Fruit fly (Drosophila melanogaster) whole organism, embryonic: ENCODE results near the gene CG12347.

Experiments used
- Adf1 ChIP-seq: fragments of 200-800 bp; sonication (Bioruptor generic); IDR thresholded peaks from 2 replicates; pipeline ENCODE4 v1.3.6; 2022; ENCODE audit warnings: missing biosample characterization, missing genetic modification characterization
- Bgb ChIP-seq: fragments of 200-800 bp; sonication (Bioruptor generic); IDR thresholded peaks from 2 replicates; pipeline ENCODE4 v1.3.6; 2022; ENCODE audit warnings: missing biosample characterization, missing genetic modification characterization; ENCODE audit not compliant: partially characterized antibody
- Bteb2 ChIP-seq: fragments of 200-800 bp; sonication (Bioruptor generic); optimal IDR thresholded peaks from 2 replicates; lab custom pipeline; 2016; ENCODE audit warnings: missing biosample characterization, missing genetic modification characterization
- CG10654 ChIP-seq: fragments of 200-800 bp; sonication (Bioruptor generic); optimal IDR thresholded peaks from 2 replicates; lab custom pipeline; 2016; ENCODE audit warnings: missing biosample characterization, missing genetic modification characterization
- CG13296 ChIP-seq: fragments of 200-800 bp; sonication (Bioruptor generic); optimal IDR thresholded peaks from 3 replicates; lab custom pipeline; 2018; ENCODE audit warnings: missing biosample characterization, mild to moderate bottlenecking, missing genetic modification characterization
- CG13775 ChIP-seq: fragments of 200-800 bp; sonication (Bioruptor generic); optimal IDR thresholded peaks from 3 replicates; lab custom pipeline; 2017; ENCODE audit warnings: missing biosample characterization, mild to moderate bottlenecking, missing genetic modification characterization
- CG15269 ChIP-seq: fragments of 200-800 bp; sonication (Bioruptor generic); optimal IDR thresholded peaks from 2 replicates; lab custom pipeline; 2018; ENCODE audit warnings: missing biosample characterization, mild to moderate bottlenecking, missing genetic modification characterization, moderate library complexity
- CG15696 ChIP-seq: fragments of 200-800 bp; sonication (Bioruptor generic); optimal IDR thresholded peaks from 2 replicates; lab custom pipeline; 2019; ENCODE audit warnings: missing biosample characterization, mild to moderate bottlenecking, missing genetic modification characterization, moderate library complexity
- CG18262 ChIP-seq: fragments of 200-800 bp; optimal IDR thresholded peaks from 3 replicates; lab custom pipeline; 2019; ENCODE audit warnings: missing biosample characterization, mild to moderate bottlenecking, missing genetic modification characterization, moderate library complexity
- CG2678 ChIP-seq: fragments of 200-800 bp; sonication (Bioruptor generic); optimal IDR thresholded peaks from 3 replicates; lab custom pipeline; 2019; ENCODE audit warnings: missing biosample characterization, mild to moderate bottlenecking, missing genetic modification characterization, moderate library complexity
- CG42726 ChIP-seq: fragments of 200-800 bp; sonication (Bioruptor generic); IDR thresholded peaks from 2 replicates; pipeline ENCODE4 v1.3.6; 2022; ENCODE audit warnings: missing biosample characterization, missing genetic modification characterization; ENCODE audit not compliant: partially characterized antibody
- CG6254 ChIP-seq: fragments of 200-800 bp; sonication (Bioruptor generic); optimal IDR thresholded peaks from 3 replicates; lab custom pipeline; 2017; ENCODE audit warnings: mild to moderate bottlenecking, missing biosample characterization, missing genetic modification reagents, missing genetic modification characterization
- CG6791 ChIP-seq: fragments of 200-800 bp; sonication (Bioruptor generic); IDR thresholded peaks from 3 replicates; pipeline ENCODE4 v1.3.6; 2022; ENCODE audit warnings: missing biosample characterization, missing genetic modification characterization; ENCODE audit not compliant: partially characterized antibody
- CG7963 ChIP-seq: fragments of 200-800 bp; sonication (Bioruptor generic); IDR thresholded peaks from 3 replicates; pipeline ENCODE4 v1.3.6; 2022; ENCODE audit warnings: missing biosample characterization, missing genetic modification characterization; ENCODE audit not compliant: partially characterized antibody
- CG8478 ChIP-seq: fragments of >200 bp; optimal IDR thresholded peaks from 2 replicates; lab custom pipeline; 2018
- CG9215 ChIP-seq: fragments of 200-800 bp; sonication (Bioruptor generic); IDR thresholded peaks from 2 replicates; pipeline ENCODE4 v1.3.6; 2022; ENCODE audit warnings: missing biosample characterization, missing genetic modification characterization
- CG9817 ChIP-seq: fragments of 200-800 bp; sonication (Bioruptor generic); optimal IDR thresholded peaks from 2 replicates; lab custom pipeline; 2018; ENCODE audit warnings: missing biosample characterization, mild to moderate bottlenecking, missing genetic modification characterization, moderate library complexity
- Camta ChIP-seq: fragments of 200-800 bp; sonication (Bioruptor generic); optimal IDR thresholded peaks from 2 replicates; lab custom pipeline; 2016; ENCODE audit warnings: missing biosample characterization, missing genetic modification characterization
- CrebB ChIP-seq: fragments of 200-800 bp; sonication (Bioruptor generic); optimal IDR thresholded peaks from 3 replicates; lab custom pipeline; 2018; ENCODE audit warnings: missing biosample characterization, mild to moderate bottlenecking, missing genetic modification characterization
- Dfd ChIP-seq, 2 experiments: fragments of >200 bp; optimal IDR thresholded peaks; 2 replicates each; lab custom pipeline; 2017; ENCODE audit warnings: missing biosample characterization in 2 of 2, missing genetic modification characterization in 2 of 2
- H15 ChIP-seq: fragments of 200-800 bp; sonication (Bioruptor generic); IDR thresholded peaks from 3 replicates; pipeline ENCODE4 v1.3.6; 2022; ENCODE audit warnings: missing biosample characterization, missing genetic modification characterization
- Hsf ChIP-seq: fragments of 200-800 bp; sonication (Bioruptor generic); optimal IDR thresholded peaks from 3 replicates; lab custom pipeline; 2016; ENCODE audit warnings: missing biosample characterization, missing genetic modification characterization
- Mad ChIP-seq: fragments of 200-800 bp; sonication (Bioruptor generic); optimal IDR thresholded peaks from 2 replicates; lab custom pipeline; 2016; ENCODE audit warnings: missing biosample characterization, missing genetic modification characterization
- Max ChIP-seq: fragments of 200-800 bp; sonication (Bioruptor generic); optimal IDR thresholded peaks from 2 replicates; lab custom pipeline; 2016; ENCODE audit warnings: missing biosample characterization, mild to moderate bottlenecking, missing genetic modification characterization
- Opbp ChIP-seq: fragments of 200-800 bp; sonication (Bioruptor generic); IDR thresholded peaks from 3 replicates; pipeline ENCODE4 v1.3.6; 2022; ENCODE audit warnings: missing biosample characterization, missing genetic modification characterization; ENCODE audit not compliant: partially characterized antibody
- Optix ChIP-seq: fragments of 200-800 bp; sonication (Bioruptor generic); IDR thresholded peaks from 3 replicates; pipeline ENCODE4 v1.3.6; 2022; ENCODE audit warnings: missing biosample characterization, missing genetic modification characterization
- Side ChIP-seq: fragments of 200-800 bp; sonication (Bioruptor generic); optimal IDR thresholded peaks from 2 replicates; lab custom pipeline; 2016; ENCODE audit warnings: missing biosample characterization, missing genetic modification characterization
- bbx ChIP-seq: fragments of 200-800 bp; sonication (Bioruptor generic); IDR thresholded peaks from 2 replicates; pipeline ENCODE4 v1.3.6; 2022; ENCODE audit warnings: missing biosample characterization, missing genetic modification characterization; ENCODE audit not compliant: partially characterized antibody
- chinmo ChIP-seq: fragments of 200-800 bp; sonication (Bioruptor generic); IDR thresholded peaks from 4 replicates; pipeline ENCODE4 v1.3.6; 2022; ENCODE audit warnings: missing biosample characterization, missing genetic modification characterization; ENCODE audit not compliant: partially characterized antibody
- crol ChIP-seq: fragments of 200-800 bp; sonication (Bioruptor generic); IDR thresholded peaks from 2 replicates; pipeline ENCODE4 v1.3.6; 2022; ENCODE audit warnings: missing biosample characterization, missing genetic modification characterization
- dysf ChIP-seq: fragments of 200-800 bp; sonication (Bioruptor generic); IDR thresholded peaks from 3 replicates; pipeline ENCODE4 v1.3.6; 2022; ENCODE audit warnings: missing biosample characterization, missing genetic modification characterization
- ewg ChIP-seq: fragments of 200-800 bp; sonication (Bioruptor generic); optimal IDR thresholded peaks from 3 replicates; lab custom pipeline; 2017; ENCODE audit warnings: mild to moderate bottlenecking, missing biosample characterization, missing genetic modification reagents, missing genetic modification characterization
- fd96Cb ChIP-seq: fragments of 200-800 bp; sonication (Bioruptor generic); optimal IDR thresholded peaks from 2 replicates; lab custom pipeline; 2018; ENCODE audit warnings: missing biosample characterization, mild to moderate bottlenecking, missing genetic modification characterization, moderate library complexity
- gem ChIP-seq: fragments of 200-800 bp; sonication (Bioruptor generic); optimal IDR thresholded peaks from 2 replicates; lab custom pipeline; 2019; ENCODE audit warnings: missing biosample characterization, mild to moderate bottlenecking, missing genetic modification characterization, moderate library complexity
- gsb ChIP-seq: fragments of 200-800 bp; sonication (Bioruptor generic); IDR thresholded peaks from 2 replicates; pipeline ENCODE4 v1.3.6; 2022; ENCODE audit warnings: missing biosample characterization, missing genetic modification characterization
- gt ChIP-seq: fragments of 200-800 bp; sonication (Bioruptor generic); IDR thresholded peaks from 2 replicates; pipeline ENCODE4 v1.3.6; 2022; ENCODE audit warnings: missing biosample characterization, missing genetic modification characterization
- hbn ChIP-seq: fragments of 200-800 bp; sonication (Bioruptor generic); IDR thresholded peaks from 2 replicates; pipeline ENCODE4 v1.3.6; 2022; ENCODE audit warnings: missing biosample characterization, missing genetic modification characterization; ENCODE audit not compliant: partially characterized antibody
- hth ChIP-seq: fragments of >200 bp; optimal IDR thresholded peaks from 2 replicates; lab custom pipeline; 2017; ENCODE audit warnings: inconsistent platforms
- lov ChIP-seq, 2 experiments: fragments of 200-800 bp in 1 of 2; fragments of >200 bp in 1 of 2; sonication (Bioruptor generic) in 1 of 2; IDR thresholded peaks in 1 of 2; optimal IDR thresholded peaks in 1 of 2; 2 replicates in 1 of 2; 3 replicates in 1 of 2; pipeline versions ENCODE4 v1.3.6 to Lab custom; 2017 to 2022; ENCODE audit warnings: missing biosample characterization in 1 of 2, missing genetic modification characterization in 1 of 2
- nerfin-1 ChIP-seq: fragments of 200-800 bp; sonication (Bioruptor generic); optimal IDR thresholded peaks from 3 replicates; lab custom pipeline; 2019; ENCODE audit warnings: missing biosample characterization, mild to moderate bottlenecking, missing genetic modification characterization, moderate library complexity
- oc ChIP-seq: fragments of 200-800 bp; sonication (Bioruptor generic); optimal IDR thresholded peaks from 2 replicates; lab custom pipeline; 2018; ENCODE audit warnings: missing biosample characterization, mild to moderate bottlenecking, missing genetic modification characterization, moderate library complexity
- odd ChIP-seq: fragments of 200-800 bp; sonication (Bioruptor generic); optimal IDR thresholded peaks from 2 replicates; lab custom pipeline; 2017; ENCODE audit warnings: missing biosample characterization, mild to moderate bottlenecking, missing genetic modification characterization
- org-1 ChIP-seq: fragments of 200-800 bp; sonication (Bioruptor generic); optimal IDR thresholded peaks from 2 replicates; lab custom pipeline; 2017; ENCODE audit warnings: missing biosample characterization, missing genetic modification characterization
- peb ChIP-seq: fragments of 200-800 bp; sonication (Bioruptor generic); IDR thresholded peaks from 2 replicates; pipeline ENCODE4 v1.3.6; 2022; ENCODE audit warnings: missing biosample characterization, missing genetic modification characterization
- row ChIP-seq: fragments of 200-800 bp; sonication (Bioruptor generic); IDR thresholded peaks from 3 replicates; pipeline ENCODE4 v1.3.6; 2022; ENCODE audit warnings: missing biosample characterization, missing genetic modification characterization
- seq ChIP-seq: fragments of 200-800 bp; sonication (Bioruptor generic); IDR thresholded peaks from 2 replicates; pipeline ENCODE4 v1.3.6; 2022; ENCODE audit warnings: missing biosample characterization, missing genetic modification characterization
- slou ChIP-seq: fragments of 200-800 bp; sonication (Bioruptor generic); optimal IDR thresholded peaks from 3 replicates; lab custom pipeline; 2016; ENCODE audit warnings: missing biosample characterization, missing genetic modification characterization
- tna ChIP-seq: fragments of 200-800 bp; sonication (Bioruptor generic); IDR thresholded peaks from 2 replicates; pipeline ENCODE4 v1.3.6; 2022; ENCODE audit warnings: missing biosample characterization, missing genetic modification characterization; ENCODE audit not compliant: partially characterized antibody
- toy ChIP-seq: fragments of 200-800 bp; sonication (Bioruptor generic); IDR thresholded peaks from 2 replicates; pipeline ENCODE4 v1.3.6; 2022; ENCODE audit warnings: missing biosample characterization, missing genetic modification characterization

CG12347 gene

dm6 chr3R:17902233-17902632 is 4.0 kb upstream of the CG12347 start:
- TF ChIP-seq CG6791 (GFP tag; lab: Robert Waterston, UW) (peak; percentile 56; the same call in 1 of the 3 replicates), ewg (GFP tag; lab: Kevin White, UChicago) (peak; percentile 90), chinmo (GFP tag; lab: Robert Waterston, UW) (0 out of 4 replicates have a peak, but pooled peaks have one; percentile 23), crol (GFP tag; lab: Robert Waterston, UW) (peak; percentile 37; the same call in 1 of the 2 replicates), CG7963 (GFP tag; lab: Robert Waterston, UW) (peak; percentile 48; the same call in 2 of the 3 replicates), CrebB (tag; lab: Kevin White, UChicago) (no peak), gem (tag; lab: Kevin White, UChicago) (no peak), CG42726 (peak; percentile 48; the same call in 1 of the 2 replicates), Opbp (GFP tag; lab: Robert Waterston, UW) (peak; percentile 55; the same call in 2 of the 3 replicates), bbx (GFP tag; lab: Robert Waterston, UW) (peak; percentile 71), CG8478 (lab: Kevin White, UChicago) (peak; percentile 41), Adf1 (peak; percentile 65; the same call in 1 of the 2 replicates), gsb (no peak), odd (GFP tag; lab: Kevin White, UChicago) (no peak), peb (GFP tag; lab: Robert Waterston, UW) (no peak), tna (GFP tag; lab: Robert Waterston, UW) (0 out of 2 replicates have a peak, but pooled peaks have one; percentile 11), seq (GFP tag; lab: Robert Waterston, UW) (0 out of 2 replicates have a peak, but pooled peaks have one; percentile 12), Bgb (peak; percentile 45; the same call in 1 of the 2 replicates), nerfin-1 (tag; lab: Kevin White, UChicago) (peak; percentile 99), Optix (no peak), Mad (no peak)

DNA sequence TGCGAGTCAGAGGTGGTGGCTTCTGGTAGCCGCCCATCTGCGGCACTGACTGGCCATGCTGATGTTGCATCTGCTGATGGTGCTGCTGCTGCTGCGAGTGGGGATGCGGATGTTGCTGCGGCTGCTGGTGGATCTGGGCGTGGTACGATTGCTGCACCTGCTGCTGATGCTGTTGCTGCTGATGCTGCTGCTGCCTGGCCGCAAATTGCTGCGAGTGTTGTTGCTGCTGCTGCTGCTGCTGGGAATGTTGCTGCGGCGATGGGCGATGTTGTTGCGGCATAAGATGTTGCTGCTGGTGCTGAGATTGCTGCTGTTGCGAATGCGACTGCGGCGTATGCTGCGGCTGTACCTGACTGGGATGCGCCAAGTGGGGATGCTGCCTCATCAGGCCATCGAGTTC is 1.1 kb upstream of the CG12347 start:
- peak in 1 of 2 experiments; percentile 84 for TF ChIP-seq Dfd (GFP tag; optimal IDR thresholded peaks at IDR 0.05; lab: Kevin White, UChicago)
- TF ChIP-seq Hsf (GFP tag; lab: Kevin White, UChicago) = no peak
- no peak for TF ChIP-seq CG13296 (GFP tag; lab: Kevin White, UChicago)
- TF ChIP-seq CG7963 (GFP tag; lab: Robert Waterston, UW) = no peak
- no peak for TF ChIP-seq oc (tag; lab: Kevin White, UChicago)
- no peak for TF ChIP-seq CG2678 (tag; lab: Kevin White, UChicago)
- TF ChIP-seq CG9817 (tag; lab: Kevin White, UChicago) = no peak
- TF ChIP-seq CG15696 = no peak
- TF ChIP-seq CG18262 (tag; lab: Kevin White, UChicago) = no peak
- no peak for TF ChIP-seq CG15269
- TF ChIP-seq CG9215 = 0 out of 2 replicates have a peak, but pooled peaks have one; percentile 8
- no peak for TF ChIP-seq row (GFP tag; lab: Robert Waterston, UW)
- no peak for TF ChIP-seq toy (GFP tag; lab: Robert Waterston, UW)
- peak; percentile 57 for TF ChIP-seq CG8478 (lab: Kevin White, UChicago)
- TF ChIP-seq CG13775 (GFP tag; lab: Kevin White, UChicago) = no peak

- TF ChIP-seq org-1 (no peak), Camta (GFP tag; lab: Kevin White, UChicago) (no peak), Max (GFP tag; lab: Kevin White, UChicago) (no peak), hth (lab: Kevin White, UChicago) (no peak), fd96Cb (tag; lab: Kevin White, UChicago) (no peak), lov (optimal IDR thresholded peaks at IDR 0.05; lab: Kevin White, UChicago) (no peak), lov (GFP tag; IDR thresholded peaks at IDR 0.05; lab: Robert Waterston, UW) (no peak), Bteb2 (no peak), CG10654 (GFP tag; lab: Kevin White, UChicago) (no peak), slou (GFP tag; lab: Kevin White, UChicago) (no peak), gt (no peak), CG6254 (GFP tag; lab: Kevin White, UChicago) (no peak), dysf (GFP tag; lab: Robert Waterston, UW) (no peak), Side (GFP tag; lab: Kevin White, UChicago) (no peak), H15 (no peak), hbn (GFP tag; lab: Robert Waterston, UW) (no peak)
These were observed 4.8 kb downstream of the CG12347 start, which contains the start of gene CG43445 for dm6 chr3R:17911076-17911475. CG43445 (plus strand) TSS chr3R:17911376.
